Fruit fly (Drosophila melanogaster) whole organism, embryonic: ENCODE data around the gene meep.

Experiments used
- Adf1 ChIP-seq: fragments of 200-800 bp; sonication (Bioruptor generic); IDR thresholded peaks from 2 replicates; pipeline ENCODE4 v1.3.6; 2022; ENCODE audit warnings: missing biosample characterization, missing genetic modification characterization
- Antp ChIP-seq: fragments of 200-800 bp; sonication (Bioruptor generic); optimal IDR thresholded peaks from 3 replicates; lab custom pipeline; 2016; ENCODE audit warnings: missing biosample characterization, missing genetic modification characterization
- Bteb2 ChIP-seq: fragments of 200-800 bp; sonication (Bioruptor generic); optimal IDR thresholded peaks from 2 replicates; lab custom pipeline; 2016; ENCODE audit warnings: missing biosample characterization, missing genetic modification characterization
- CG10274 ChIP-seq: fragments of 200-800 bp; sonication (Bioruptor generic); optimal IDR thresholded peaks from 3 replicates; lab custom pipeline; 2017; ENCODE audit warnings: missing biosample characterization, mild to moderate bottlenecking, missing genetic modification characterization
- CG10959 ChIP-seq: fragments of 200-800 bp; sonication (Bioruptor generic); IDR thresholded peaks from 2 replicates; pipeline ENCODE4 v1.3.6; 2022; ENCODE audit warnings: missing biosample characterization, missing genetic modification characterization
- CG11723 ChIP-seq: fragments of 200-800 bp; sonication (Bioruptor generic); optimal IDR thresholded peaks from 2 replicates; lab custom pipeline; 2017; ENCODE audit warnings: missing biosample characterization, mild to moderate bottlenecking, missing genetic modification characterization
- CG12155 ChIP-seq: fragments of 200-800 bp; sonication (Bioruptor generic); optimal IDR thresholded peaks from 3 replicates; lab custom pipeline; 2016; ENCODE audit warnings: missing biosample characterization, missing genetic modification characterization
- CG13775 ChIP-seq: fragments of 200-800 bp; sonication (Bioruptor generic); optimal IDR thresholded peaks from 3 replicates; lab custom pipeline; 2017; ENCODE audit warnings: missing biosample characterization, mild to moderate bottlenecking, missing genetic modification characterization
- CG13894 ChIP-seq: fragments of 200-800 bp; sonication (Bioruptor generic); optimal IDR thresholded peaks from 3 replicates; lab custom pipeline; 2018; ENCODE audit warnings: missing biosample characterization, mild to moderate bottlenecking, missing genetic modification characterization, moderate library complexity
- CG18011 ChIP-seq: fragments of 200-800 bp; sonication (Bioruptor generic); optimal IDR thresholded peaks from 2 replicates; lab custom pipeline; 2017; ENCODE audit warnings: missing biosample characterization, missing genetic modification characterization, mild to moderate bottlenecking, moderate library complexity, missing genotype
- CG1832 ChIP-seq: fragments of 200-800 bp; sonication (Bioruptor generic); optimal IDR thresholded peaks from 2 replicates; lab custom pipeline; 2017; ENCODE audit warnings: missing biosample characterization, mild to moderate bottlenecking, missing genetic modification characterization, inconsistent platforms
- CG31441 ChIP-seq: fragments of 200-800 bp; sonication (Bioruptor generic); IDR thresholded peaks from 2 replicates; pipeline ENCODE4 v1.3.6; 2022; ENCODE audit warnings: missing biosample characterization, missing genetic modification characterization
- CG32772 ChIP-seq: fragments of 200-800 bp; sonication (Bioruptor generic); IDR thresholded peaks from 2 replicates; pipeline ENCODE4 v1.3.6; 2022; ENCODE audit warnings: missing biosample characterization, missing genetic modification characterization
- CG4360 ChIP-seq: fragments of 200-800 bp; sonication (Bioruptor generic); IDR thresholded peaks from 2 replicates; pipeline ENCODE4 v1.3.6; 2022; ENCODE audit warnings: missing biosample characterization, missing genetic modification characterization
- CG4404 ChIP-seq: fragments of 200-800 bp; sonication (Bioruptor generic); IDR thresholded peaks from 2 replicates; pipeline ENCODE4 v1.3.6; 2022; ENCODE audit warnings: missing biosample characterization, missing genetic modification characterization
- CG4424 ChIP-seq: fragments of 200-800 bp; sonication (Bioruptor generic); optimal IDR thresholded peaks from 3 replicates; lab custom pipeline; 2016; ENCODE audit warnings: missing biosample characterization, missing genetic modification characterization
- CG4730 ChIP-seq: fragments of 200-800 bp; sonication (Bioruptor generic); IDR thresholded peaks from 2 replicates; pipeline ENCODE4 v1.3.6; 2022; ENCODE audit warnings: missing biosample characterization, missing genetic modification characterization
- CG4854 ChIP-seq: fragments of 200-800 bp; sonication (Bioruptor generic); optimal IDR thresholded peaks from 2 replicates; lab custom pipeline; 2016; ENCODE audit warnings: missing biosample characterization, missing genetic modification characterization, inconsistent platforms
- CG5180 ChIP-seq: fragments of 200-800 bp; sonication (Bioruptor generic); optimal IDR thresholded peaks from 3 replicates; lab custom pipeline; 2017; ENCODE audit warnings: missing biosample characterization, missing genetic modification characterization, mild to moderate bottlenecking, moderate library complexity, missing genetic modification reagents
- CG5245 ChIP-seq: fragments of 200-800 bp; sonication (Bioruptor generic); optimal IDR thresholded peaks from 3 replicates; lab custom pipeline; 2016; ENCODE audit warnings: missing biosample characterization, missing genetic modification characterization
- D19A ChIP-seq: fragments of 200-800 bp; optimal IDR thresholded peaks from 3 replicates; lab custom pipeline; 2019; ENCODE audit warnings: missing biosample characterization, mild to moderate bottlenecking, missing genetic modification characterization, moderate library complexity
- Dbx ChIP-seq: fragments of 200-800 bp; sonication (Bioruptor generic); IDR thresholded peaks from 3 replicates; pipeline ENCODE4 v1.3.6; 2022; ENCODE audit warnings: missing biosample characterization, missing genetic modification characterization
- Dip3 ChIP-seq: fragments of 200-800 bp; sonication (Bioruptor generic); optimal IDR thresholded peaks from 3 replicates; lab custom pipeline; 2016; ENCODE audit warnings: missing biosample characterization, missing genetic modification characterization
- Doc3 ChIP-seq: fragments of 200-800 bp; sonication (Bioruptor generic); IDR thresholded peaks from 3 replicates; pipeline ENCODE4 v1.3.6; 2022; ENCODE audit warnings: missing biosample characterization, missing genetic modification characterization; ENCODE audit not compliant: partially characterized antibody
- Fer2 ChIP-seq: fragments of 200-800 bp; sonication (Bioruptor generic); optimal IDR thresholded peaks from 2 replicates; lab custom pipeline; 2018; ENCODE audit warnings: missing biosample characterization, mild to moderate bottlenecking, missing genetic modification characterization, moderate library complexity
- Fer3 ChIP-seq: fragments of 200-800 bp; sonication (Bioruptor generic); optimal IDR thresholded peaks from 2 replicates; lab custom pipeline; 2018; ENCODE audit warnings: missing biosample characterization, mild to moderate bottlenecking, missing genetic modification characterization, moderate library complexity
- Hmr ChIP-seq: fragments of 200-800 bp; sonication (Bioruptor generic); optimal IDR thresholded peaks from 3 replicates; lab custom pipeline; 2017; ENCODE audit warnings: mild to moderate bottlenecking, missing biosample characterization, missing genetic modification reagents, missing genetic modification characterization
- Hmx ChIP-seq: fragments of 200-800 bp; sonication (Bioruptor generic); optimal IDR thresholded peaks from 2 replicates; lab custom pipeline; 2016; ENCODE audit warnings: missing biosample characterization, missing genetic modification characterization
- Jarid2 ChIP-seq: fragments of 200-800 bp; sonication (Bioruptor generic); optimal IDR thresholded peaks from 3 replicates; lab custom pipeline; 2017; ENCODE audit warnings: mild to moderate bottlenecking, missing biosample characterization, missing genetic modification reagents, missing genetic modification characterization
- NC2β ChIP-seq: fragments of 200-800 bp; sonication (Bioruptor generic); optimal IDR thresholded peaks from 2 replicates; lab custom pipeline; 2016; ENCODE audit warnings: missing biosample characterization, missing genetic modification characterization
- Optix ChIP-seq: fragments of 200-800 bp; sonication (Bioruptor generic); IDR thresholded peaks from 3 replicates; pipeline ENCODE4 v1.3.6; 2022; ENCODE audit warnings: missing biosample characterization, missing genetic modification characterization
- Ptx1 ChIP-seq: fragments of 200-800 bp; sonication (Bioruptor generic); IDR thresholded peaks from 2 replicates; pipeline ENCODE4 v1.3.6; 2022; ENCODE audit warnings: missing biosample characterization, missing genetic modification characterization
- YL-1 ChIP-seq: fragments of 200-800 bp; sonication (Bioruptor generic); optimal IDR thresholded peaks from 3 replicates; lab custom pipeline; 2017; ENCODE audit warnings: missing biosample characterization, mild to moderate bottlenecking, missing genetic modification characterization
- ac ChIP-seq: fragments of 200-800 bp; sonication (Bioruptor generic); optimal IDR thresholded peaks from 3 replicates; lab custom pipeline; 2017; ENCODE audit warnings: missing biosample characterization, mild to moderate bottlenecking, missing genetic modification characterization
- ase ChIP-seq: fragments of 200-800 bp; sonication (Bioruptor generic); IDR thresholded peaks from 3 replicates; pipeline ENCODE4 v1.3.6; 2022; ENCODE audit warnings: missing biosample characterization, missing genetic modification characterization
- bigmax ChIP-seq: fragments of 200-800 bp; sonication (Bioruptor generic); optimal IDR thresholded peaks from 2 replicates; lab custom pipeline; 2018; ENCODE audit warnings: missing biosample characterization, mild to moderate bottlenecking, missing genetic modification characterization
- btn ChIP-seq: fragments of 200-800 bp; sonication (Bioruptor generic); optimal IDR thresholded peaks from 2 replicates; lab custom pipeline; 2016; ENCODE audit warnings: missing biosample characterization, missing genetic modification characterization
- caup ChIP-seq: fragments of 200-800 bp; sonication (Bioruptor generic); optimal IDR thresholded peaks from 3 replicates; lab custom pipeline; 2017; ENCODE audit warnings: missing biosample characterization, mild to moderate bottlenecking, missing genetic modification characterization, moderate library complexity; ENCODE audit not compliant: severe bottlenecking
- exex ChIP-seq: fragments of 200-800 bp; sonication (Bioruptor generic); optimal IDR thresholded peaks from 4 replicates; lab custom pipeline; 2018; ENCODE audit warnings: missing biosample characterization, mild to moderate bottlenecking, missing genetic modification characterization, moderate library complexity
- fd3F ChIP-seq: fragments of 200-800 bp; sonication (Bioruptor generic); optimal IDR thresholded peaks from 2 replicates; lab custom pipeline; 2018; ENCODE audit warnings: missing biosample characterization, mild to moderate bottlenecking, missing genetic modification characterization, moderate library complexity
- grau ChIP-seq: fragments of 200-800 bp; optimal IDR thresholded peaks from 3 replicates; lab custom pipeline; 2019; ENCODE audit warnings: missing biosample characterization, mild to moderate bottlenecking, missing genetic modification characterization, moderate library complexity
- nerfin-2 ChIP-seq: fragments of 200-800 bp; sonication (Bioruptor generic); IDR thresholded peaks from 2 replicates; pipeline ENCODE4 v1.3.6; 2022; ENCODE audit warnings: missing biosample characterization, missing genetic modification characterization; ENCODE audit not compliant: partially characterized antibody
- nom ChIP-seq: fragments of 200-800 bp; sonication (Bioruptor generic); optimal IDR thresholded peaks from 2 replicates; lab custom pipeline; 2017; ENCODE audit warnings: missing biosample characterization, missing genetic modification characterization, mild to moderate bottlenecking, moderate library complexity, missing genetic modification reagents
- pan ChIP-seq, 4 experiments: fragments of >200 bp in 3 of 4; fragments of 200-800 bp in 1 of 4; sonication (Bioruptor generic) in 1 of 4; optimal IDR thresholded peaks in 3 of 4; IDR thresholded peaks in 1 of 4; 2 replicates each; pipeline versions ENCODE4 v1.3.6 to Lab custom; 2017 to 2022; ENCODE audit warnings: missing biosample characterization in 2 of 4, missing genetic modification characterization in 2 of 4, mixed read lengths in 1 of 4
- psq ChIP-seq: fragments of 200-800 bp; sonication (Bioruptor generic); optimal IDR thresholded peaks from 2 replicates; lab custom pipeline; 2017; ENCODE audit warnings: missing biosample characterization, missing genetic modification characterization
- schlank ChIP-seq: fragments of 200-800 bp; sonication (Bioruptor generic); optimal IDR thresholded peaks from 2 replicates; lab custom pipeline; 2018; ENCODE audit warnings: missing biosample characterization, mild to moderate bottlenecking, missing genetic modification characterization
- slbo ChIP-seq: fragments of 200-800 bp; sonication (Bioruptor generic); IDR thresholded peaks from 2 replicates; pipeline ENCODE4 v1.3.6; 2022; ENCODE audit warnings: missing biosample characterization, missing genetic modification characterization
- sna ChIP-seq: fragments of 200-800 bp; sonication (Bioruptor generic); IDR thresholded peaks from 2 replicates; pipeline ENCODE4 v1.3.6; 2022; ENCODE audit warnings: missing biosample characterization, missing genetic modification characterization; ENCODE audit not compliant: partially characterized antibody
- stc ChIP-seq: fragments of 200-800 bp; sonication (Bioruptor generic); IDR thresholded peaks from 2 replicates; pipeline ENCODE4 v1.3.6; 2022; ENCODE audit warnings: missing biosample characterization, missing genetic modification characterization
- tio ChIP-seq: fragments of 200-800 bp; sonication (Bioruptor generic); optimal IDR thresholded peaks from 2 replicates; lab custom pipeline; 2017; ENCODE audit warnings: missing biosample characterization, missing genetic modification characterization, inconsistent platforms

Gene meep

dm6 chr3L:1166266-1166665 is 36.6 kb downstream of the meep start (continued):
- TF ChIP-seq caup (GFP tag; lab: Kevin White, UChicago) (peak; percentile 25), bigmax (GFP tag; lab: Kevin White, UChicago) (peak; percentile 33), Bteb2 (GFP tag; lab: Kevin White, UChicago) (no peak), D19A (tag; lab: Kevin White, UChicago) (peak; percentile 14), Ptx1 (GFP tag; lab: Robert Waterston, UW) (no peak; the same call in 1 of the 2 replicates), Adf1 (GFP tag; lab: Robert Waterston, UW) (no peak), CG4730 (no peak), Fer2 (tag; lab: Kevin White, UChicago) (peak; percentile 24), sna (GFP tag; lab: Robert Waterston, UW) (no peak), CG5180 (GFP tag; lab: Kevin White, UChicago) (peak; percentile 71), Hmx (GFP tag; lab: Kevin White, UChicago) (no peak), CG13775 (no peak), CG4404 (no peak), Doc3 (GFP tag; lab: Robert Waterston, UW) (no peak), Antp (GFP tag; lab: Kevin White, UChicago) (no peak), CG11723 (GFP tag; lab: Kevin White, UChicago) (peak; percentile 62), CG10959 (GFP tag; lab: Robert Waterston, UW) (0 out of 2 replicates have a peak, but pooled peaks have one; percentile 17), ase (no peak), CG13894 (tag; lab: Kevin White, UChicago) (no peak), CG5245 (no peak), CG32772 (GFP tag; lab: Robert Waterston, UW) (no peak), Dip3 (GFP tag; lab: Kevin White, UChicago) (no peak), btn (GFP tag; lab: Kevin White, UChicago) (peak; percentile 49), nom (GFP tag; lab: Kevin White, UChicago) (no peak), nerfin-2 (GFP tag; lab: Robert Waterston, UW) (no peak), CG10274 (no peak), tio (GFP tag; lab: Kevin White, UChicago) (no peak), CG4360 (peak; percentile 10; the same call in 1 of the 2 replicates), CG1832 (GFP tag; lab: Kevin White, UChicago) (no peak), exex (tag; lab: Kevin White, UChicago) (no peak), YL-1 (GFP tag; lab: Kevin White, UChicago) (peak; percentile 69), CG4424 (GFP tag; lab: Kevin White, UChicago) (peak; percentile 1), Dbx (GFP tag; lab: Robert Waterston, UW) (no peak), CG31441 (no peak), CG12155 (no peak), Optix (GFP tag; lab: Robert Waterston, UW) (no peak), pan (optimal IDR thresholded peaks at IDR 0.05; lab: Kevin White, UChicago) (no peak), pan (GFP tag; optimal IDR thresholded peaks at IDR 0.05 in 1 of 2, IDR thresholded peaks at IDR 0.05 in 1 of 2) (no peak), schlank (tag; lab: Kevin White, UChicago) (no peak), CG18011 (no peak), Hmr (GFP tag; lab: Kevin White, UChicago) (no peak), Fer3 (tag; lab: Kevin White, UChicago) (peak; percentile 36), psq (GFP tag; lab: Kevin White, UChicago) (no peak), ac (peak; percentile 93), NC2β (peak; percentile 20), stc (GFP tag; lab: Robert Waterston, UW) (peak; percentile 51), fd3F (GFP tag; lab: Kevin White, UChicago) (no peak), Jarid2 (GFP tag; lab: Kevin White, UChicago) (peak; percentile 32), slbo (no peak), grau (tag; lab: Kevin White, UChicago) (peak; percentile 14), CG4854 (GFP tag; lab: Kevin White, UChicago) (no peak)
